Worm (Caenorhabditis elegans) whole organism, dauer: ENCODE measurements around the gene C02F12.5.

Experiments
- unc-62 ChIP-seq: sonication (generic microtip); optimal IDR thresholded peaks from 2 replicates; lab custom pipeline; 2017; ENCODE audit warnings: missing biosample characterization, missing genetic modification reagents, missing genetic modification characterization

C02F12.5 gene

ce11 chrX:3680544-3681214 is 8.8 kb upstream of the C02F12.5 start, which contains the start of gene tsp-17:
Gene tsp-17 (plus strand): TSS chrX:3681164.
- TF ChIP-seq unc-62 (GFP tag; lab: Kevin White, UChicago), result no peak

ce11 chrX:3678507-3679175 is 6.7 kb upstream of the C02F12.5 start, which contains the start of gene tag-52:
Gene tag-52 (minus strand): TSS chrX:3678557.
- TF ChIP-seq unc-62 (GFP tag; lab: Kevin White, UChicago), result no peak

ce11 chrX:3673584-3674108 is 1.7 kb upstream of the C02F12.5 start, which contains the start of gene ceh-63:
Gene ceh-63 (minus strand): TSS chrX:3674058.
- no peak for TF ChIP-seq unc-62 (GFP tag; lab: Kevin White, UChicago)

ce11 chrX:3668842-3669241 is 3.1 kb downstream of the C02F12.5 start, which contains the start of gene snet-1:
Gene snet-1 (minus strand): TSS chrX:3668942.
- TF ChIP-seq unc-62 (GFP tag; lab: Kevin White, UChicago), result no peak

- TF ChIP-seq unc-62 (GFP tag; lab: Kevin White, UChicago), result no peak
These were observed 12.7 kb downstream of the C02F12.5 start, which contains the start of gene R11G1.1 for ce11 chrX:3659192-3659591. Gene R11G1.1 (plus strand): TSS chrX:3659492.

ce11 chrX:3655972-3656371 is 15.9 kb downstream of the C02F12.5 start, which contains the start of gene R11G1.7:
Gene R11G1.7 (plus strand): TSS chrX:3656272.
- no peak for TF ChIP-seq unc-62 (GFP tag; lab: Kevin White, UChicago)

- TF ChIP-seq unc-62 (GFP tag; lab: Kevin White, UChicago), result no peak
These were observed 17.3 kb downstream of the C02F12.5 start, which contains the start of gene R11G1.11 for ce11 chrX:3654623-3655022. Gene R11G1.11 (plus strand): TSS chrX:3654923.

- no peak for TF ChIP-seq unc-62 (GFP tag; lab: Kevin White, UChicago)
These were observed 21.6 kb downstream of the C02F12.5 start, which contains the start of the genes sax-1 and R11G1.2 for ce11 chrX:3650100-3650809. Gene sax-1 (minus strand): TSS chrX:3650150. Gene R11G1.2 (plus strand): TSS chrX:3650614.

ce11 chrX:3645924-3646323 is 26.0 kb downstream of the C02F12.5 start:
- TF ChIP-seq unc-62 (GFP tag; lab: Kevin White, UChicago), result no peak

- no peak for TF ChIP-seq unc-62 (GFP tag; lab: Kevin White, UChicago)
These were observed 27.1 kb downstream of the C02F12.5 start, which contains the start of gene tmem-24 for ce11 chrX:3644796-3645195. Gene tmem-24 (minus strand): TSS chrX:3644896.

ce11 chrX:3634782-3635181 is 37.1 kb downstream of the C02F12.5 start:
- TF ChIP-seq unc-62 (GFP tag; lab: Kevin White, UChicago), result no peak

- no peak for TF ChIP-seq unc-62 (GFP tag; lab: Kevin White, UChicago)
These were observed 38.2 kb downstream of the C02F12.5 start, which contains the start of gene gst-11 for ce11 chrX:3633654-3634053. Gene gst-11 (minus strand): TSS chrX:3633754.

ce11 chrX:3631550-3631949 is 40.3 kb downstream of the C02F12.5 start:
- TF ChIP-seq unc-62 (GFP tag; lab: Kevin White, UChicago), result no peak

- no peak for TF ChIP-seq unc-62 (GFP tag; lab: Kevin White, UChicago)
These were observed 41.8 kb downstream of the C02F12.5 start for ce11 chrX:3630090-3630489.

ce11 chrX:3628016-3628415 is 43.9 kb downstream of the C02F12.5 start, which contains the start of gene vep-2:
Gene vep-2 (plus strand): TSS chrX:3628316.
- no peak for TF ChIP-seq unc-62 (GFP tag; lab: Kevin White, UChicago)
